Worm (Caenorhabditis elegans) whole organism, L4 larva: ENCODE measurements around the gene npr-4.

Source experiments
- D1046.2 ChIP-seq: fragments of 200-800 bp; sonication (Bioruptor generic); IDR thresholded peaks from 2 replicates; pipeline ENCODE4 v1.3.6; 2022; ENCODE audit warnings: missing genetic modification characterization, missing compliant biosample characterization
- F26F4.8 ChIP-seq: fragments of 200-800 bp; sonication (Bioruptor generic); conservative IDR thresholded peaks from 2 replicates; pipeline ENCODE4 v1.3.6; 2022; ENCODE audit warnings: missing genetic modification characterization, missing compliant biosample characterization
- F37D6.2 ChIP-seq: sonication (generic microtip); optimal IDR thresholded peaks from 2 replicates; lab custom pipeline; 2016; ENCODE audit warnings: mild to moderate bottlenecking, missing genetic modification characterization, missing compliant biosample characterization
- F44E2.7 ChIP-seq: fragments of 200-800 bp; sonication (Bioruptor generic); IDR thresholded peaks from 2 replicates; pipeline ENCODE4 v2.1.2; 2022; ENCODE audit warnings: missing genetic modification characterization, missing compliant biosample characterization
- F49E8.2 ChIP-seq: sonication (generic microtip); optimal IDR thresholded peaks from 2 replicates; lab custom pipeline; 2016; ENCODE audit warnings: missing compliant biosample characterization, mild to moderate bottlenecking, missing genetic modification characterization, borderline replicate concordance
- T26A8.4 ChIP-seq: fragments of 200-800 bp; sonication (Bioruptor generic); IDR thresholded peaks from 2 replicates; pipeline ENCODE4 v1.3.6; 2022; ENCODE audit warnings: missing genetic modification characterization, missing compliant biosample characterization
- Y105C5A.15 ChIP-seq: fragments of 200-800 bp; sonication (Bioruptor generic); IDR thresholded peaks from 2 replicates; pipeline ENCODE4 v1.3.6; 2022; ENCODE audit warnings: missing genetic modification characterization, missing compliant biosample characterization
- Y48G9A.11 ChIP-seq: fragments of 200-800 bp; sonication (Bioruptor generic); IDR thresholded peaks from 2 replicates; pipeline ENCODE4 v1.3.6; 2022; ENCODE audit warnings: missing genetic modification reagents, missing genetic modification characterization, missing compliant biosample characterization
- Y75B8A.6 ChIP-seq: fragments of 200-800 bp; sonication (Bioruptor generic); IDR thresholded peaks from 2 replicates; pipeline ENCODE4 v1.3.6; 2022; ENCODE audit warnings: missing genetic modification reagents, missing genetic modification characterization, missing compliant biosample characterization
- ZK546.5 ChIP-seq, 2 experiments: sonication (generic microtip); optimal IDR thresholded peaks; 2 replicates each; lab custom pipeline; 2017; ENCODE audit warnings: missing biosample characterization in 2 of 2, missing genetic modification characterization in 2 of 2
- aha-1 ChIP-seq: fragments of 150-350 bp; peaks from one replicate; lab custom pipeline; 2014; ENCODE audit warnings: missing biosample characterization, missing genetic modification characterization
- arid-1 ChIP-seq: fragments of 200-800 bp; sonication (Bioruptor generic); conservative IDR thresholded peaks from 2 replicates; pipeline ENCODE4 v1.3.6; 2022; ENCODE audit warnings: missing genetic modification reagents, missing genetic modification characterization, missing compliant biosample characterization
- attf-4 ChIP-seq: sonication (generic microtip); optimal IDR thresholded peaks from 3 replicates; lab custom pipeline; 2017; ENCODE audit warnings: missing biosample characterization, missing genetic modification characterization
- ceh-20 ChIP-seq: fragments of 200-800 bp; sonication (Bioruptor generic); IDR thresholded peaks from 2 replicates; pipeline ENCODE4 v1.3.6; 2022; ENCODE audit warnings: missing genetic modification reagents, missing genetic modification characterization, missing compliant biosample characterization
- ceh-44 ChIP-seq: fragments of 200-800 bp; sonication (Bioruptor generic); IDR thresholded peaks from 2 replicates; pipeline ENCODE4 v1.3.6; 2022; ENCODE audit warnings: missing genetic modification reagents, missing genetic modification characterization, missing compliant biosample characterization
- ceh-82 ChIP-seq: sonication (generic microtip); optimal IDR thresholded peaks from 2 replicates; lab custom pipeline; 2017; ENCODE audit warnings: missing biosample characterization, missing genetic modification characterization
- daf-12 ChIP-seq: fragments of 150-350 bp; optimal IDR thresholded peaks from 2 replicates; lab custom pipeline; 2014; ENCODE audit warnings: missing biosample characterization, missing genetic modification reagents, missing genetic modification characterization
- daf-19 ChIP-seq: fragments of 200-800 bp; sonication (Bioruptor generic); conservative IDR thresholded peaks from 2 replicates; pipeline ENCODE4 v1.3.6; 2022; ENCODE audit warnings: missing genetic modification characterization, missing compliant biosample characterization
- dmd-8 ChIP-seq: fragments of 200-800 bp; sonication (Bioruptor generic); IDR thresholded peaks from 2 replicates; pipeline ENCODE4 v1.3.6; 2022; ENCODE audit warnings: missing genetic modification characterization, missing compliant biosample characterization
- dpl-1 ChIP-seq: fragments of 150-350 bp; optimal IDR thresholded peaks from 2 replicates; lab custom pipeline; 2014; ENCODE audit warnings: missing biosample characterization, missing genetic modification reagents, missing genetic modification characterization
- dve-1 ChIP-seq: sonication (generic microtip); optimal IDR thresholded peaks from 2 replicates; lab custom pipeline; 2017; ENCODE audit warnings: antibody characterized with exemption, mild to moderate bottlenecking, missing genetic modification characterization, missing compliant biosample characterization; ENCODE audit not compliant: insufficient read depth
- gei-8 ChIP-seq: fragments of 200-800 bp; sonication (Bioruptor generic); optimal IDR thresholded peaks from 2 replicates; lab custom pipeline; 2018; ENCODE audit warnings: mild to moderate bottlenecking, missing genetic modification characterization, missing compliant biosample characterization
- hif-1 ChIP-seq, 2 experiments: sonication (generic microtip); optimal IDR thresholded peaks; 2 replicates each; lab custom pipeline; 2016 to 2017; ENCODE audit warnings: missing compliant biosample characterization in 2 of 2, missing genetic modification characterization in 2 of 2, missing genetic modification reagents in 2 of 2, missing genotype in 2 of 2, mild to moderate bottlenecking in 1 of 2
- hlh-11 ChIP-seq: fragments of 200-800 bp; sonication (Bioruptor generic); optimal IDR thresholded peaks from 2 replicates; lab custom pipeline; 2018; ENCODE audit warnings: mild to moderate bottlenecking, missing genetic modification characterization, missing compliant biosample characterization
- lin-29 ChIP-seq: fragments of 200-800 bp; sonication (Bioruptor generic); IDR thresholded peaks from 2 replicates; pipeline ENCODE4 v1.3.6; 2022; ENCODE audit warnings: missing genetic modification reagents, missing genetic modification characterization, missing compliant biosample characterization
- mdl-1 ChIP-seq, 2 experiments: fragments of 150-350 bp in 1 of 2; sonication (generic microtip) in 1 of 2; optimal IDR thresholded peaks; 2 replicates each; lab custom pipeline; 2014 to 2017; ENCODE audit warnings: missing biosample characterization in 2 of 2, missing genetic modification characterization in 2 of 2
- mep-1 ChIP-seq: fragments of 150-350 bp; sonication (generic microtip); optimal IDR thresholded peaks from 3 replicates; lab custom pipeline; 2014; ENCODE audit warnings: missing biosample characterization, missing genetic modification characterization
- mes-2 ChIP-seq: sonication (generic microtip); optimal IDR thresholded peaks from 2 replicates; lab custom pipeline; 2016; ENCODE audit warnings: missing genotype, mild to moderate bottlenecking, missing genetic modification characterization, missing compliant biosample characterization; ENCODE audit not compliant: poor library complexity, severe bottlenecking
- nhr-10 ChIP-seq: fragments of 150-350 bp; optimal IDR thresholded peaks from 2 replicates; lab custom pipeline; 2014; ENCODE audit warnings: missing biosample characterization, missing genetic modification characterization
- nhr-11 ChIP-seq: fragments of 150-350 bp; optimal IDR thresholded peaks from 2 replicates; lab custom pipeline; 2014; ENCODE audit warnings: missing biosample characterization, missing genetic modification characterization
- nhr-111 ChIP-seq: fragments of 200-800 bp; sonication (Bioruptor generic); optimal IDR thresholded peaks from 2 replicates; lab custom pipeline; 2018; ENCODE audit warnings: mild to moderate bottlenecking, missing genetic modification characterization, missing compliant biosample characterization
- nhr-237 ChIP-seq: sonication (generic microtip); optimal IDR thresholded peaks from 2 replicates; lab custom pipeline; 2017; ENCODE audit warnings: missing biosample characterization, missing genetic modification characterization
- nhr-25 ChIP-seq: sonication (generic microtip); optimal IDR thresholded peaks from 2 replicates; lab custom pipeline; 2017; ENCODE audit warnings: missing genetic modification characterization, mild to moderate bottlenecking, missing compliant biosample characterization, antibody characterized with exemption, moderate library complexity, borderline replicate concordance; ENCODE audit not compliant: insufficient read depth
- nhr-28 ChIP-seq: fragments of 150-350 bp; optimal IDR thresholded peaks from 2 replicates; lab custom pipeline; 2014; ENCODE audit warnings: missing biosample characterization, missing genetic modification characterization
- nhr-41 ChIP-seq: fragments of 200-800 bp; sonication (Bioruptor generic); IDR thresholded peaks from 2 replicates; pipeline ENCODE4 v1.3.6; 2022; ENCODE audit warnings: missing genetic modification reagents, missing genetic modification characterization, missing compliant biosample characterization
- nhr-42 ChIP-seq: fragments of 200-800 bp; sonication (Bioruptor generic); IDR thresholded peaks from 2 replicates; pipeline ENCODE4 v1.3.6; 2022; ENCODE audit warnings: missing genetic modification characterization, missing compliant biosample characterization
- nhr-48 ChIP-seq: sonication (generic microtip); optimal IDR thresholded peaks from 2 replicates; lab custom pipeline; 2016; ENCODE audit warnings: mild to moderate bottlenecking, missing genetic modification characterization, missing compliant biosample characterization
- nhr-6 ChIP-seq: fragments of 150-350 bp; optimal IDR thresholded peaks from 2 replicates; lab custom pipeline; 2014; ENCODE audit warnings: missing biosample characterization, missing genetic modification characterization
- nhr-76 ChIP-seq: fragments of 150-350 bp; optimal IDR thresholded peaks from 2 replicates; lab custom pipeline; 2014; ENCODE audit warnings: missing biosample characterization, missing genetic modification characterization
- nhr-77 ChIP-seq: fragments of 150-350 bp; optimal IDR thresholded peaks from 2 replicates; lab custom pipeline; 2014; ENCODE audit warnings: missing biosample characterization, missing genetic modification characterization
- php-3 ChIP-seq: fragments of 200-800 bp; sonication (Bioruptor generic); IDR thresholded peaks from 2 replicates; pipeline ENCODE4 v1.3.6; 2022; ENCODE audit warnings: missing genetic modification reagents, missing genetic modification characterization, missing compliant biosample characterization
- rbr-2 ChIP-seq: sonication (generic microtip); optimal IDR thresholded peaks from 2 replicates; lab custom pipeline; 2016; ENCODE audit warnings: missing genotype, missing genetic modification characterization, missing compliant biosample characterization
- sdz-12 ChIP-seq: fragments of 200-800 bp; sonication (Bioruptor generic); optimal IDR thresholded peaks from 2 replicates; lab custom pipeline; 2018; ENCODE audit warnings: mild to moderate bottlenecking, missing genetic modification characterization, missing compliant biosample characterization
- set-16 ChIP-seq: fragments of 200-800 bp; sonication (Bioruptor generic); IDR thresholded peaks from 2 replicates; pipeline ENCODE4 v1.3.6; 2022; ENCODE audit warnings: missing genetic modification reagents, missing genetic modification characterization, missing compliant biosample characterization
- snpc-4 ChIP-seq: fragments of 150-350 bp; optimal IDR thresholded peaks from 2 replicates; lab custom pipeline; 2014; ENCODE audit warnings: missing biosample characterization, missing genetic modification characterization
- spr-3 ChIP-seq: fragments of 200-800 bp; sonication (Bioruptor generic); optimal IDR thresholded peaks from 2 replicates; lab custom pipeline; 2018; ENCODE audit warnings: mild to moderate bottlenecking, missing genetic modification characterization, missing compliant biosample characterization
- tag-97 ChIP-seq: fragments of 200-800 bp; sonication (Bioruptor generic); IDR thresholded peaks from 2 replicates; pipeline ENCODE4 v1.3.6; 2022; ENCODE audit warnings: missing genetic modification characterization, missing compliant biosample characterization
- tra-1 ChIP-seq: fragments of 200-800 bp; sonication (Bioruptor generic); IDR thresholded peaks from 2 replicates; pipeline ENCODE4 v1.3.6; 2022; ENCODE audit warnings: missing genetic modification reagents, missing genetic modification characterization, missing compliant biosample characterization
- unc-62 ChIP-seq, 3 experiments: fragments of 150-350 bp in 1 of 3; sonication (generic microtip); optimal IDR thresholded peaks in 2 of 3; peaks in 1 of 3; 1 replicate in 1 of 3; 2 replicates in 2 of 3; lab custom pipeline; 2014 to 2017; ENCODE audit warnings: missing biosample characterization in 3 of 3, missing genetic modification characterization in 3 of 3, missing genetic modification reagents in 3 of 3, missing genotype in 1 of 3
- zip-11 ChIP-seq: fragments of 200-800 bp; sonication (Bioruptor generic); IDR thresholded peaks from 2 replicates; pipeline ENCODE4 v1.3.6; 2022; ENCODE audit warnings: missing genetic modification characterization, missing compliant biosample characterization
- ztf-11 ChIP-seq: fragments of 150-350 bp; optimal IDR thresholded peaks from 2 replicates; lab custom pipeline; 2014; ENCODE audit warnings: missing biosample characterization, missing genetic modification characterization

The npr-4 gene

ce11 chrX:12517307-12517706 lies 34.2 kb downstream of the npr-4 start (continued):
- no peak for TF ChIP-seq dmd-8 (GFP tag; lab: Robert Waterston, UW)
- TF ChIP-seq nhr-77 (tag; lab: Kevin White, UChicago) = peak; percentile 40
- no peak for TF ChIP-seq snpc-4 (tag; lab: Kevin White, UChicago)
- peak; percentile 26 for TF ChIP-seq dve-1 (tag; lab: Kevin White, UChicago)
- no peak for TF ChIP-seq nhr-25 (tag; lab: Kevin White, UChicago)
- no peak for TF ChIP-seq Y48G9A.11 (GFP tag; lab: Robert Waterston, UW)
- TF ChIP-seq dpl-1 = peak; percentile 21
- no peak for TF ChIP-seq ceh-44 (GFP tag; lab: Robert Waterston, UW)
- no peak for TF ChIP-seq nhr-42 (GFP tag; lab: Robert Waterston, UW)
- TF ChIP-seq T26A8.4 (GFP tag; lab: Robert Waterston, UW) = peak; percentile 12; the same call in 1 of the 2 replicates
- peak; percentile 63 for TF ChIP-seq nhr-11 (tag; lab: Kevin White, UChicago)
- no peak for TF ChIP-seq zip-11 (GFP tag; lab: Robert Waterston, UW)
- TF ChIP-seq F49E8.2 (tag; lab: Kevin White, UChicago) = no peak
- peak; percentile 22 for TF ChIP-seq mes-2 (tag; lab: Kevin White, UChicago)
- no peak for TF ChIP-seq nhr-48 (tag; lab: Kevin White, UChicago)
- TF ChIP-seq rbr-2 (tag; lab: Kevin White, UChicago) = peak; percentile 19
- no peak for TF ChIP-seq nhr-237 (tag; lab: Kevin White, UChicago)
- TF ChIP-seq tra-1 (GFP tag; lab: Robert Waterston, UW) = 0 out of 2 replicates have a peak, but pooled peaks have one; percentile 48
- no peak for TF ChIP-seq Y105C5A.15 (GFP tag; lab: Robert Waterston, UW)
- no peak for TF ChIP-seq spr-3 (GFP tag; lab: Kevin White, UChicago)
- no peak for TF ChIP-seq F26F4.8 (GFP tag; lab: Robert Waterston, UW)
- no peak for TF ChIP-seq set-16 (GFP tag; lab: Robert Waterston, UW)
- no peak for TF ChIP-seq nhr-41 (GFP tag; lab: Robert Waterston, UW)
- no peak for TF ChIP-seq sdz-12
- TF ChIP-seq nhr-10 = no peak
- TF ChIP-seq F44E2.7 = no peak
- TF ChIP-seq ztf-11 = no peak
- no peak for TF ChIP-seq attf-4 (tag; lab: Kevin White, UChicago)
- no peak for TF ChIP-seq lin-29 (GFP tag; lab: Robert Waterston, UW)
- peak; percentile 43 for TF ChIP-seq nhr-28 (tag; lab: Kevin White, UChicago)
- peak in 1 of 2 experiments; percentile 80 for TF ChIP-seq mdl-1 (tag; optimal IDR thresholded peaks at IDR 0.05; lab: Kevin White, UChicago)
- TF ChIP-seq nhr-111 (GFP tag; lab: Kevin White, UChicago) = no peak
- peak; percentile 50 for TF ChIP-seq hlh-11 (tag; lab: Kevin White, UChicago)
- TF ChIP-seq ceh-82 (tag; lab: Kevin White, UChicago) = no peak
- no peak for TF ChIP-seq arid-1 (GFP tag; lab: Robert Waterston, UW)
- peak; percentile 4 for TF ChIP-seq gei-8 (GFP tag; lab: Kevin White, UChicago)
- TF ChIP-seq aha-1 = peak; percentile 92
- no peak for TF ChIP-seq ZK546.5 (tag; optimal IDR thresholded peaks at IDR 0.05; lab: Kevin White, UChicago)
- TF ChIP-seq F37D6.2 (tag; lab: Kevin White, UChicago) = no peak
- no peak for TF ChIP-seq D1046.2 (GFP tag; lab: Robert Waterston, UW)
- 0 out of 2 replicates have a peak, but pooled peaks have one; percentile 24 for TF ChIP-seq daf-19 (GFP tag; lab: Robert Waterston, UW)
- no peak for TF ChIP-seq tag-97 (GFP tag; lab: Robert Waterston, UW)
- TF ChIP-seq mep-1 = peak; percentile 68
- TF ChIP-seq hif-1 (tag; optimal IDR thresholded peaks at IDR 0.05; lab: Kevin White, UChicago) = peak in 1 of 2 experiments; percentile 94
- peak; percentile 22 for TF ChIP-seq nhr-6 (tag; lab: Kevin White, UChicago)
- peak; percentile 46; the same call in 1 of the 2 replicates for TF ChIP-seq ceh-20 (GFP tag; lab: Robert Waterston, UW)
- peak in 1 of 2 experiments; percentile 35 for TF ChIP-seq unc-62 (GFP tag; optimal IDR thresholded peaks at IDR 0.05 in 1 of 2; lab: Kevin White, UChicago)
- TF ChIP-seq unc-62 (tag; optimal IDR thresholded peaks at IDR 0.05; lab: Kevin White, UChicago) = no peak
- TF ChIP-seq Y75B8A.6 (GFP tag; lab: Robert Waterston, UW) = no peak
- no peak for TF ChIP-seq nhr-76 (tag; lab: Kevin White, UChicago)
- no peak for TF ChIP-seq php-3
- TF ChIP-seq daf-12 (tag; lab: Kevin White, UChicago) = no peak
- TF ChIP-seq, all 104 proteins: peak for 25
